Worm (Caenorhabditis elegans) whole organism, L4/young adult: Measurements from ENCODE around the gene F37C4.5.
"Not testable (repeated sequence)": the region's sequence is repeated elsewhere in the genome, so short reads cannot be mapped to it uniquely, and the experiment has no call there.

Experiments
- W03F9.2 ChIP-seq: fragments of 150-350 bp; optimal IDR thresholded peaks from 2 replicates; lab custom pipeline; 2014; ENCODE audit warnings: missing biosample characterization, missing genetic modification characterization
- dao-5 ChIP-seq: sonication (generic microtip); optimal IDR thresholded peaks from 2 replicates; lab custom pipeline; 2016; ENCODE audit warnings: missing genotype, missing genetic modification characterization, moderate library complexity, missing compliant biosample characterization

DNA sequence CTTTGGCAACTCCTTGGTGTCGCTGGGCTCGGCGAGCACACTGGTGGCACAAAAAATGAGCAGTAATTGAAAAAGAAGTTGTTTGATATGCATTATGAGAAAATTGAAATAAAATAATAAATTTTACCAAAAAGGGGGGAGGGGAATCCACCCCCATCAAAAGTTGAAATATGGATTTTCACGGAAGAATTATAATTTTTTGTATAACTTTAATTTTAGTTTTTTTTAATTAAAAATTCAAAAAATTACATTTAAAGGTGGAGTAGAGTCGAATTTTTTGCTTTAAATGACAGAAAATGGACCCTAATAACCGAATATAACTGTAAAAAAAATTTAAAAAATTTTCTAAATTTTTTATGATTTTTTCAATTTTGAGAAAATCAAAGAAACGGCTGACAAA is 38.2 kb upstream of the F37C4.5 start, which contains the start of gene F56D6.18:
- not testable (repeated sequence) for TF ChIP-seq dao-5, W03F9.2 (tag; lab: Kevin White, UChicago)
